Worm (Caenorhabditis elegans) whole organism, midembryonic: Measurements from ENCODE around the gene pps-1.

Experiments
- T22C8.4 ChIP-seq: fragments of 200-800 bp; sonication (Bioruptor generic); IDR thresholded peaks from 2 replicates; pipeline ENCODE4 v1.3.6; 2022; ENCODE audit warnings: missing genetic modification characterization, missing compliant biosample characterization
- cog-1 ChIP-seq: sonication (generic microtip); optimal IDR thresholded peaks from 2 replicates; lab custom pipeline; 2016; ENCODE audit warnings: missing genetic modification characterization, missing compliant biosample characterization
- flt-1 ChIP-seq: fragments of 200-800 bp; sonication (Bioruptor generic); IDR thresholded peaks from 2 replicates; pipeline ENCODE4 v1.3.6; 2022; ENCODE audit warnings: missing genetic modification characterization, missing compliant biosample characterization
- klf-2 ChIP-seq: fragments of 200-800 bp; sonication (Bioruptor generic); conservative IDR thresholded peaks from 2 replicates; pipeline ENCODE4 v1.3.6; 2022; ENCODE audit warnings: missing genetic modification reagents, missing genetic modification characterization, missing compliant biosample characterization
- med-1 ChIP-seq: sonication (generic microtip); optimal IDR thresholded peaks from 2 replicates; lab custom pipeline; 2017; ENCODE audit warnings: missing genetic modification characterization, mild to moderate bottlenecking, missing compliant biosample characterization, antibody characterized with exemption, missing genetic modification reagents; ENCODE audit not compliant: insufficient read depth
- ref-1 ChIP-seq: fragments of 200-800 bp; sonication (Bioruptor generic); conservative IDR thresholded peaks from 2 replicates; pipeline ENCODE4 v1.3.6; 2022; ENCODE audit warnings: missing genetic modification reagents, missing genetic modification characterization, missing compliant biosample characterization
- tab-1 ChIP-seq: fragments of 200-800 bp; sonication (Bioruptor generic); IDR thresholded peaks from 2 replicates; pipeline ENCODE4 v1.3.6; 2022; ENCODE audit warnings: missing genetic modification characterization, missing compliant biosample characterization
- ztf-23 ChIP-seq: fragments of 200-800 bp; sonication (Bioruptor generic); IDR thresholded peaks from 2 replicates; pipeline ENCODE4 v1.3.6; 2022; ENCODE audit warnings: missing genetic modification reagents, missing genetic modification characterization, missing compliant biosample characterization
- ztf-29 ChIP-seq: fragments of 200-800 bp; sonication (Bioruptor generic); IDR thresholded peaks from 2 replicates; pipeline ENCODE4 v1.3.6; 2022; ENCODE audit warnings: missing genetic modification reagents, missing genetic modification characterization, missing compliant biosample characterization

- TF ChIP-seq klf-2 (GFP tag; lab: Robert Waterston, UW), result no peak
- no peak for TF ChIP-seq cog-1 (tag; lab: Kevin White, UChicago)
- no peak for TF ChIP-seq med-1 (GFP tag; lab: Kevin White, UChicago)
- TF ChIP-seq T22C8.4 (GFP tag; lab: Robert Waterston, UW), result no peak
- no peak for TF ChIP-seq tab-1 (GFP tag; lab: Robert Waterston, UW)
- 0 out of 2 replicates have a peak, but pooled peaks have one; percentile 12 for TF ChIP-seq flt-1 (GFP tag; lab: Robert Waterston, UW)
- no peak for TF ChIP-seq ref-1
- no peak for TF ChIP-seq ztf-23 (GFP tag; lab: Robert Waterston, UW)
- no peak for TF ChIP-seq ztf-29 (GFP tag; lab: Robert Waterston, UW)
These were observed 2.3 kb downstream of the pps-1 start for ce11 chrIV:10164086-10164485.
